Worm (Caenorhabditis elegans): ENCODE results near the gene age-1.
A peak's percentile ranks its signal among the peaks of the same experiment; 100 is the strongest.

age-1 gene

DNA sequence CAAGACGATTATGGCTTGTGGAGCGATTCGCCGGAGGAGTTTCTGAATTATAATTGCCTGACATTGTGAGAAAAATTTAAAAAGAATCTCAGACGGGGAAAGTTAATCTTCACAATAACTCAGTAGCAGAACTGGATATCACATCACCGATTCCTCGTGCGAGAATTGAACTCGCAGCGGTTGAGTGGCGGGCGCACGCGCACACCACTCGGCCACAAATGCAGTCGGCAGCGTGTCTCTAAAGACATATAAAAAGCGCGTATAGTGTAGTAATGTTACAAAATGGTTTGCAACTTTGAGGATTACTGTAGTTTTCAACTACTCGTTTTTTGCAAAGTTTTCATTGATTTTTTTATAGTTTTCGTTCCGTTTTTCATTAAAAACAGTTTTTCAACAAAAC, 42.3 kb downstream of the age-1 start:
- TF ChIP-seq klf-2 (GFP tag; conservative IDR thresholded peaks at IDR 0.05): peak; percentile 98
- TF ChIP-seq tab-1 (GFP tag; IDR thresholded peaks at IDR 0.05): peak; percentile 99
- TF ChIP-seq ref-1 (GFP tag; conservative IDR thresholded peaks at IDR 0.05): peak; percentile 94
- TF ChIP-seq ztf-29 (GFP tag; IDR thresholded peaks at IDR 0.05): peak; percentile 95
- peak; percentile 96 for TF ChIP-seq ztf-23 (GFP tag; IDR thresholded peaks at IDR 0.05)
- peak; percentile 93 for TF ChIP-seq cog-1 (tag; optimal IDR thresholded peaks at IDR 0.05)
- TF ChIP-seq T22C8.4 (GFP tag; IDR thresholded peaks at IDR 0.05): peak; percentile 96
- peak; percentile 98 for TF ChIP-seq flt-1 (GFP tag; IDR thresholded peaks at IDR 0.05)
- peak; percentile 85 for TF ChIP-seq med-1 (GFP tag; optimal IDR thresholded peaks at IDR 0.05; ENCODE audit: insufficient read depth)

DNA sequence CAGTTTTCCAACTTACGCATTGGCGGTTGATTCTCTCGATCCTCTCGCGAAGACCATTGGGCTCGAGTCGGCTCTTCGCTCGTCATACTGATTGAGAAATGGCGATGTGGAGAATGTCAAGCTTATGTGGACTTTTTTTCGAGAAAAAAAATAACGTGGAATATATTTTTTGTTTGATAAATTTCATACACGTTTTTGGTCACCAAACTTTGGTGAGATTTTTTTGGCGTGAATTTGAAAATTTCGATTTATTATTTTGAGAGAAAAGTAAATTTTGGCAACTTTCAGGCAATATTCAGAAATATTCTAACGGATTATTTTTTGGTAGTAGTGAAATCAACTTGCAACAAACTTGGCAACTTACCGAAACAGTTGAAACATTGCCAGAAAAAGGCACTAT, 47.8 kb downstream of the age-1 start, which contains the start of gene W02B12.12:
W02B12.12 (minus strand) TSS at position 101 of the 400 bp plus-strand sequence.
- TF ChIP-seq tab-1 (GFP tag; IDR thresholded peaks at IDR 0.05) (no peak), ztf-23 (GFP tag; IDR thresholded peaks at IDR 0.05) (no peak), T22C8.4 (GFP tag; IDR thresholded peaks at IDR 0.05) (no peak), med-1 (GFP tag; optimal IDR thresholded peaks at IDR 0.05; ENCODE audit: insufficient read depth) (no peak), flt-1 (GFP tag; IDR thresholded peaks at IDR 0.05) (no peak), klf-2 (GFP tag; conservative IDR thresholded peaks at IDR 0.05) (no peak), ref-1 (GFP tag; conservative IDR thresholded peaks at IDR 0.05) (no peak)

DNA sequence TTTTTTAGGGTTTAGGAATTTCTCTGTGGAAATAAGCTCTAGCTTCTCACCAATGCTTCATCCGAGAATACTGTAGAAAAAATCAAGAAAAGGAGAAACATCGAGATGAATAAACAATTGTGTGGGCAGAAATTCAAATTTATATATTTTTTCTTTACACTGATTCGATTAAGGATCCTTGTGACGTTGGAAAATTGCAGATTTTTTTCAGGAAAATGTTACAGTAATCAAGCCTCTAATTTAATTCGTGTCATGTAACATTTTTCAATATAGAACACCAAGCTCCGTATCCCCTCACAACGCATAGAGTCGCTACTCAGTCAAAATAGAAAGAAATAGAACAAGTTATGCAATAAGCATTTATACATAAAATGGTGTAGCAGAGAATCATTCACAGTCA, 50.4 kb downstream of the age-1 start, which contains the start of gene W02B12.16:
W02B12.16 (minus strand) TSS at position 101 of the 400 bp plus-strand sequence.
- TF ChIP-seq ztf-29 (GFP tag; IDR thresholded peaks at IDR 0.05): no peak
- TF ChIP-seq tab-1 (GFP tag; IDR thresholded peaks at IDR 0.05): no peak
- TF ChIP-seq flt-1 (GFP tag; IDR thresholded peaks at IDR 0.05): no peak
- TF ChIP-seq cog-1 (tag; optimal IDR thresholded peaks at IDR 0.05): no peak
- no peak for TF ChIP-seq med-1 (GFP tag; optimal IDR thresholded peaks at IDR 0.05; ENCODE audit: insufficient read depth)
- TF ChIP-seq ref-1 (GFP tag; conservative IDR thresholded peaks at IDR 0.05): no peak
- no peak for TF ChIP-seq T22C8.4 (GFP tag; IDR thresholded peaks at IDR 0.05)
- TF ChIP-seq klf-2 (GFP tag; conservative IDR thresholded peaks at IDR 0.05): no peak
- no peak for TF ChIP-seq ztf-23 (GFP tag; IDR thresholded peaks at IDR 0.05)

DNA sequence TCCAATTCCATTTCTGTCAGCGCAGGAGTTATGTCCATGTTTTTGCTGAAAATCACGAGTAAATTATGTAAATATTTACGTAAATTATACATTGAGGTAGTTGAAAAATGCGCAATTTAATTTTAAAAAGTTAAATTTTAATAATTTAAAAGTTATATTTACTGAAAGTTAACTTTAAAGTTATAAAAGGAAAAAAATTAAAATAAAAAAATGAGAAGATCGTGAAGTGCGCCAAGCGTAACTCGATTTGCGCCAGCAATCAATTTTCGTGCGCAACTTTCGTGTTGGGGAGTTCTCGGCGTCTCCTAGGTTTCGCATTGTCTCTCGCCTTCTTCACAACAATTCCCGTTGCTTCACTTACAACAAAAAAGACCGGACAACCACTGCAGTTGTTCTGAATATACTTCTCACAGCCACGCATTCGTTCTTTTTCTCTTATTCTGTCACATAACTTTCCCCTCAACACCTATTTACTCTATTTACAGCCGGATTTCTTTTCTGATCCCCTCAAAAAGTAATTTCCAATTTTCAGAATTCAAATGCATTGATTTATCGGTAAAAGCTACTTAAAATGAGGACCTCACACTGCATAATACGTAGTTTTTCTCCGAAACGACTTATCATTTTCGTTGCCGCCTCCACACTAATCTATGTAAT, 53.2 kb downstream of the age-1 start, which contains the start of the genes metl-1 and W02B12.11:
metl-1 (minus strand) TSS at position 51 of the 657 bp plus-strand sequence.
W02B12.11 (plus strand) TSS at position 337 of the 657 bp plus-strand sequence.
- TF ChIP-seq ztf-23 (GFP tag; IDR thresholded peaks at IDR 0.05): peak; percentile 63; the same call in 1 of the 2 replicates
- TF ChIP-seq ref-1 (GFP tag; conservative IDR thresholded peaks at IDR 0.05): no peak
- TF ChIP-seq flt-1 (GFP tag; IDR thresholded peaks at IDR 0.05): peak; percentile 63; the same call in 1 of the 2 replicates
- no peak for TF ChIP-seq T22C8.4 (GFP tag; IDR thresholded peaks at IDR 0.05)
- TF ChIP-seq tab-1 (GFP tag; IDR thresholded peaks at IDR 0.05): 0 out of 2 replicates have a peak, but pooled peaks have one; percentile 62
- TF ChIP-seq med-1 (GFP tag; optimal IDR thresholded peaks at IDR 0.05; ENCODE audit: insufficient read depth): peak; percentile 49
- peak; percentile 50 for TF ChIP-seq cog-1 (tag; optimal IDR thresholded peaks at IDR 0.05)
- no peak for TF ChIP-seq klf-2 (GFP tag; conservative IDR thresholded peaks at IDR 0.05)
- TF ChIP-seq ztf-29 (GFP tag; IDR thresholded peaks at IDR 0.05): no peak

DNA sequence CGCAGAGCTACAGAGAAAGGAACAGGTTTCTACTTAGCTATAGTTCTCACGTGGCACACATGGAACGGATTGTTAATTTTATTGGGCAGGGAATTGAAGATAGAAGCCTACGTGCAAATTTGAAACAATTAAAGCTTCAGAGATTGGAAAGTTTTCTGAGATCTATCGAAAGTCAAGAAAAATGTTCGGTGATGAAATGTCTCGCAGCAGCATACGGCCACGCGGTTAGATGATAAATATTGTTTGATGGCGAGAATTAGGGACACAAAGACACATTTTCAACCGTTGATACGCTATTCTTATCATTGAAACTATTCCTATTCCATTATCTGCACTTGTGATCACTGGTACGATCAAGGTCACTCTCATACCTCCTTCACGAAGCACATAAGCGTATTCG, 54.3 kb downstream of the age-1 start:
- TF ChIP-seq ztf-29 (GFP tag; IDR thresholded peaks at IDR 0.05) (no peak), flt-1 (GFP tag; IDR thresholded peaks at IDR 0.05) (no peak), klf-2 (GFP tag; conservative IDR thresholded peaks at IDR 0.05) (no peak), T22C8.4 (GFP tag; IDR thresholded peaks at IDR 0.05) (no peak), med-1 (GFP tag; optimal IDR thresholded peaks at IDR 0.05; ENCODE audit: insufficient read depth) (no peak), cog-1 (tag; optimal IDR thresholded peaks at IDR 0.05) (no peak), ztf-23 (GFP tag; IDR thresholded peaks at IDR 0.05) (no peak), ref-1 (GFP tag; conservative IDR thresholded peaks at IDR 0.05) (no peak), tab-1 (GFP tag; IDR thresholded peaks at IDR 0.05) (no peak)

DNA sequence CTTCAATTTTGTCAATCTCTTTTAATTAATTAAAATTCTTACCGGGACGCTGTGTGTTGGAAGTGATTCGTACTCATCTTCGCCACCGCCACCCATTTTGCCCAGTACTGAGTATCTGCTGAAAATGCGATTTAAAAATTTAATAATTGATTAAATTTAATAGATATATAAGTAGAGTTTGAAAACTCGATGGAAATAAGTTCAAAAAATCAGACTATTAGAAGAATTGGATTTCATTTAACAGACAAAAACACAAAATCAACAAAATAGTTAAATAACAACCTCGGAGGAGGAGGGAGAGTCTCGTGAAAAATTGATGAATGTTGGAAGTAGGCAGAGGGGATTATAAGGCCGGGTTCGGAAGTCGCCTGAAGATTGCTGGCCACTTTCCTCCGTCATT, 54.9 kb downstream of the age-1 start, which contains the start of gene mfn-1:
mfn-1 (minus strand) TSS at position 101 of the 400 bp plus-strand sequence.
- TF ChIP-seq med-1 (GFP tag; optimal IDR thresholded peaks at IDR 0.05; ENCODE audit: insufficient read depth): no peak
- no peak for TF ChIP-seq ztf-29 (GFP tag; IDR thresholded peaks at IDR 0.05)
- TF ChIP-seq T22C8.4 (GFP tag; IDR thresholded peaks at IDR 0.05): no peak

DNA sequence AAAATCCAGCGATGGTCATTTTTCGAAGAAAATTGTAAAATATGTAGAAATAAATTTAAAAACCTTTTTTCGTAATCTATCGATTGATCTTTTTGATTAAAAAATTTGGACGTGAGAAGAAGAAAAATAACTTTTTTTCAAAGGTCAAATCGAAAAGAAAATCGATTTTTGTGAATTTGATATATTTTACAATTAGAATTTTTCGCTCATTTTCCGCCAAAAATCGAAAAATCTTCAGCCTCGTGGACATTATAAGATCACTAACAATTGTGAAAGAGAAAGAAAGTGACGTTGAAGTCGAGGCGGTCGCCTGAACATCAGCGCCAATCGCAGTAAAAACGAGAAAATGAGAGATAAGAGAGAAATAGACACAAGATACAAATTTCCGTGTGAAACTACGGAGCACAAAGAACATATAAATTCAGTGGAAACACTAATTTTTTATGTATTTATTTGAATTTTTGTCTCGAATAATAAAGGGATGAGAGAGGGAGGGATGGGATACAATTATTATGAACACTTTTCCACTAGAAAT, 57.2 kb downstream of the age-1 start, which contains the start of gene cisd-1:
cisd-1 (minus strand) TSS at position 51 of the 535 bp plus-strand sequence.
- no peak for TF ChIP-seq ref-1 (GFP tag; conservative IDR thresholded peaks at IDR 0.05)
- TF ChIP-seq ztf-29 (GFP tag; IDR thresholded peaks at IDR 0.05): no peak
- TF ChIP-seq klf-2 (GFP tag; conservative IDR thresholded peaks at IDR 0.05): no peak
- no peak for TF ChIP-seq tab-1 (GFP tag; IDR thresholded peaks at IDR 0.05)
- TF ChIP-seq ztf-23 (GFP tag; IDR thresholded peaks at IDR 0.05): no peak
- TF ChIP-seq cog-1 (tag; optimal IDR thresholded peaks at IDR 0.05): no peak
- no peak for TF ChIP-seq flt-1 (GFP tag; IDR thresholded peaks at IDR 0.05)
- no peak for TF ChIP-seq med-1 (GFP tag; optimal IDR thresholded peaks at IDR 0.05; ENCODE audit: insufficient read depth)
- TF ChIP-seq T22C8.4 (GFP tag; IDR thresholded peaks at IDR 0.05): no peak

Data from whole organism, midembryonic.